Worm (Caenorhabditis elegans) whole organism, L4 larva: ENCODE measurements around the gene ZK1240.6.

Experiments
- F26F4.8 ChIP-seq: fragments of 200-800 bp; sonication (Bioruptor generic); conservative IDR thresholded peaks from 2 replicates; pipeline ENCODE4 v1.3.6; 2022; ENCODE audit warnings: missing genetic modification characterization, missing compliant biosample characterization
- F44E2.7 ChIP-seq: fragments of 200-800 bp; sonication (Bioruptor generic); IDR thresholded peaks from 2 replicates; pipeline ENCODE4 v2.1.2; 2022; ENCODE audit warnings: missing genetic modification characterization, missing compliant biosample characterization
- T26A8.4 ChIP-seq: fragments of 200-800 bp; sonication (Bioruptor generic); IDR thresholded peaks from 2 replicates; pipeline ENCODE4 v1.3.6; 2022; ENCODE audit warnings: missing genetic modification characterization, missing compliant biosample characterization
- Y48G9A.11 ChIP-seq: fragments of 200-800 bp; sonication (Bioruptor generic); IDR thresholded peaks from 2 replicates; pipeline ENCODE4 v1.3.6; 2022; ENCODE audit warnings: missing genetic modification reagents, missing genetic modification characterization, missing compliant biosample characterization
- Y5F2A.4 ChIP-seq: fragments of 200-800 bp; sonication (Bioruptor generic); optimal IDR thresholded peaks from 2 replicates; lab custom pipeline; 2018; ENCODE audit warnings: mild to moderate bottlenecking, missing genetic modification characterization, missing compliant biosample characterization
- ZK337.2 ChIP-seq: fragments of 200-800 bp; sonication (Bioruptor generic); IDR thresholded peaks from 2 replicates; pipeline ENCODE4 v1.3.6; 2022; ENCODE audit warnings: missing genetic modification reagents, missing genetic modification characterization, missing compliant biosample characterization
- aha-1 ChIP-seq: fragments of 150-350 bp; peaks from one replicate; lab custom pipeline; 2014; ENCODE audit warnings: missing biosample characterization, missing genetic modification characterization
- ama-1 ChIP-seq: fragments of 150-350 bp; optimal IDR thresholded peaks from 2 replicates; lab custom pipeline; 2014; ENCODE audit warnings: inconsistent platforms, mixed read lengths
- attf-4 ChIP-seq: sonication (generic microtip); optimal IDR thresholded peaks from 3 replicates; lab custom pipeline; 2017; ENCODE audit warnings: missing biosample characterization, missing genetic modification characterization
- ceh-20 ChIP-seq: fragments of 200-800 bp; sonication (Bioruptor generic); IDR thresholded peaks from 2 replicates; pipeline ENCODE4 v1.3.6; 2022; ENCODE audit warnings: missing genetic modification reagents, missing genetic modification characterization, missing compliant biosample characterization
- ces-1 ChIP-seq: fragments of 150-350 bp; sonication (generic microtip); optimal IDR thresholded peaks from 4 replicates; lab custom pipeline; 2014; ENCODE audit warnings: missing biosample characterization, missing genetic modification reagents, missing genetic modification characterization
- daf-19 ChIP-seq: fragments of 200-800 bp; sonication (Bioruptor generic); conservative IDR thresholded peaks from 2 replicates; pipeline ENCODE4 v1.3.6; 2022; ENCODE audit warnings: missing genetic modification characterization, missing compliant biosample characterization
- fkh-10 ChIP-seq: fragments of 150-350 bp; optimal IDR thresholded peaks from 2 replicates; lab custom pipeline; 2014; ENCODE audit warnings: missing biosample characterization, missing genetic modification reagents, missing genetic modification characterization
- fos-1 ChIP-seq: fragments of 150-350 bp; optimal IDR thresholded peaks from 2 replicates; lab custom pipeline; 2014; ENCODE audit warnings: missing biosample characterization, missing genetic modification characterization
- gei-8 ChIP-seq: fragments of 200-800 bp; sonication (Bioruptor generic); optimal IDR thresholded peaks from 2 replicates; lab custom pipeline; 2018; ENCODE audit warnings: mild to moderate bottlenecking, missing genetic modification characterization, missing compliant biosample characterization
- hif-1 ChIP-seq, 2 experiments: sonication (generic microtip); optimal IDR thresholded peaks; 2 replicates each; lab custom pipeline; 2016 to 2017; ENCODE audit warnings: missing compliant biosample characterization in 2 of 2, missing genetic modification characterization in 2 of 2, missing genetic modification reagents in 2 of 2, missing genotype in 2 of 2, mild to moderate bottlenecking in 1 of 2
- hmg-1.1 ChIP-seq: fragments of 200-800 bp; sonication (Bioruptor generic); IDR thresholded peaks from 2 replicates; pipeline ENCODE4 v1.3.6; 2022; ENCODE audit warnings: missing genetic modification reagents, missing genetic modification characterization, missing compliant biosample characterization
- lim-7 ChIP-seq: fragments of 200-800 bp; sonication (Bioruptor generic); IDR thresholded peaks from 2 replicates; pipeline ENCODE4 v1.3.6; 2022; ENCODE audit warnings: missing genetic modification characterization, missing compliant biosample characterization
- lin-15B ChIP-seq: fragments of 150-350 bp; sonication (generic microtip); optimal IDR thresholded peaks from 3 replicates; lab custom pipeline; 2014; ENCODE audit warnings: missing biosample characterization, missing genetic modification characterization
- lin-38 ChIP-seq: fragments of 200-800 bp; sonication (Bioruptor generic); IDR thresholded peaks from 2 replicates; pipeline ENCODE4 v1.3.6; 2022; ENCODE audit warnings: missing genetic modification reagents, missing genetic modification characterization, missing compliant biosample characterization
- madf-9 ChIP-seq: fragments of 200-800 bp; sonication (Bioruptor generic); conservative IDR thresholded peaks from 2 replicates; pipeline ENCODE4 v1.3.6; 2022; ENCODE audit warnings: missing genetic modification reagents, missing genetic modification characterization, missing compliant biosample characterization
- mes-2 ChIP-seq: sonication (generic microtip); optimal IDR thresholded peaks from 2 replicates; lab custom pipeline; 2016; ENCODE audit warnings: missing genotype, mild to moderate bottlenecking, missing genetic modification characterization, missing compliant biosample characterization; ENCODE audit not compliant: poor library complexity, severe bottlenecking
- mxl-3 ChIP-seq: fragments of 200-800 bp; sonication (Bioruptor generic); optimal IDR thresholded peaks from 2 replicates; lab custom pipeline; 2018; ENCODE audit warnings: mild to moderate bottlenecking, missing genetic modification characterization, missing compliant biosample characterization
- nhr-11 ChIP-seq: fragments of 150-350 bp; optimal IDR thresholded peaks from 2 replicates; lab custom pipeline; 2014; ENCODE audit warnings: missing biosample characterization, missing genetic modification characterization
- nhr-237 ChIP-seq: sonication (generic microtip); optimal IDR thresholded peaks from 2 replicates; lab custom pipeline; 2017; ENCODE audit warnings: missing biosample characterization, missing genetic modification characterization
- nhr-42 ChIP-seq: fragments of 200-800 bp; sonication (Bioruptor generic); IDR thresholded peaks from 2 replicates; pipeline ENCODE4 v1.3.6; 2022; ENCODE audit warnings: missing genetic modification characterization, missing compliant biosample characterization
- pqm-1 ChIP-seq: sonication (generic microtip); optimal IDR thresholded peaks from 2 replicates; lab custom pipeline; 2017; ENCODE audit warnings: missing biosample characterization, missing genetic modification characterization
- sdz-12 ChIP-seq: fragments of 200-800 bp; sonication (Bioruptor generic); optimal IDR thresholded peaks from 2 replicates; lab custom pipeline; 2018; ENCODE audit warnings: mild to moderate bottlenecking, missing genetic modification characterization, missing compliant biosample characterization
- skn-1 ChIP-seq: fragments of 150-350 bp; optimal IDR thresholded peaks from 2 replicates; lab custom pipeline; 2014; ENCODE audit warnings: missing biosample characterization, missing genetic modification characterization
- spr-1 ChIP-seq: sonication (generic microtip); optimal IDR thresholded peaks from 2 replicates; lab custom pipeline; 2016; ENCODE audit warnings: mild to moderate bottlenecking, missing genetic modification characterization, missing compliant biosample characterization
- unc-62 ChIP-seq, 3 experiments: fragments of 150-350 bp in 1 of 3; sonication (generic microtip); optimal IDR thresholded peaks in 2 of 3; peaks in 1 of 3; 1 replicate in 1 of 3; 2 replicates in 2 of 3; lab custom pipeline; 2014 to 2017; ENCODE audit warnings: missing biosample characterization in 3 of 3, missing genetic modification characterization in 3 of 3, missing genetic modification reagents in 3 of 3, missing genotype in 1 of 3
- vab-7 ChIP-seq: fragments of 200-800 bp; sonication (Bioruptor generic); IDR thresholded peaks from 2 replicates; pipeline ENCODE4 v1.3.6; 2022; ENCODE audit warnings: missing genetic modification reagents, missing genetic modification characterization, missing compliant biosample characterization
- zfp-2 ChIP-seq: sonication (generic microtip); optimal IDR thresholded peaks from 2 replicates; lab custom pipeline; 2016; ENCODE audit warnings: mild to moderate bottlenecking, missing genetic modification characterization, missing compliant biosample characterization

Gene ZK1240.6

DNA sequence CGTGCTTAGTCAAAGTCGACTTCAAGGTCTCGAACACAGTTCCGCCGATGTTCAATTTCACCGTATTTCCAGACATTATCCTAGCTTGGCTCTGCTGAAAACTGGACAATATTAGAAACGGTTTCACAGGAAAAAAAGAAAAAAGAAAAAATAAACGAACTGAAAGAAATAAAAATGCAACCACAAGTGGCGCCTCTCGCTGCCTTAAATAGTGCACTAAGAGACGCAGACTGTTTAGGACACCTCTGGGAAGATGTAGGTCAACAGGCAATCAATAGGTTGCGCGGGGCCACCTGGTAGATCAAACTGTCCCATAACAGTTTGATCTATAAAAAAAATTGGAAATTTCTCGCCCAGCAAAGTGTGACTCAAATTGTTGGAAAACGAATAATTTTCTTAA lies 24.0 kb downstream of the ZK1240.6 start, which contains the start of gene B0281.4:
B0281.4 (minus strand) TSS at position 101 of the 400 bp plus-strand sequence.
- TF ChIP-seq lim-7 = no peak
- no peak for TF ChIP-seq spr-1
- TF ChIP-seq mes-2 (tag; lab: Kevin White, UChicago) = no peak
- TF ChIP-seq Y48G9A.11 = no peak
- TF ChIP-seq madf-9 = no peak
- no peak for TF ChIP-seq nhr-11 (tag; lab: Kevin White, UChicago)

DNA sequence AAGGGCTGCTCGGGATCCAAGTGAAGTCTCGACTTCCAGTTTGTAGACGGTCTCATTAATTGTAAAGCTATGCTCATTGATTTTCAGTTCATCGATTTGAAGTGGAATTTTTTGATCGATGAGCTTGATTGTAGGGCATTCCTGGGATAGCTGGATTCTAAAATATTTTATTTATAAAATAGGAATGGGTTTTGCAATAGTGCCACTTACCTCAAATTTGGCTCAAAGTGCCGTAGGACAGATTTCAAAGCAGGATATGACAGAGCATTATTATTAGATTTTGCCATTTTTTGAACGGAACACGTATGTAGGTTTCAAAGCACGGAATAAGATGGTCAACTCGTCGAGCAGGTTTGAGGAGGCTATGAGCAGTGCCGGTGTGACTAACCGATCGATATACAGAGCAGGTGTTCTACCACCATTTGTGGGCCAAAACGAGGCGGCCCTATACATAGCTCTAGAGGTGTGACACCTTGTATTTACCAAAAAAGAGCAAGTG lies 26.8 kb downstream of the ZK1240.6 start, which contains the start of gene fbxc-25:
fbxc-25 (minus strand) TSS at position 449 of the 499 bp plus-strand sequence.
- TF ChIP-seq hmg-1.1 (GFP tag; lab: Robert Waterston, UW) = no peak
- no peak for TF ChIP-seq pqm-1 (tag; lab: Kevin White, UChicago)
- peak in 1 of 2 experiments; percentile 65 for TF ChIP-seq unc-62 (GFP tag; optimal IDR thresholded peaks at IDR 0.05 in 1 of 2; lab: Kevin White, UChicago)
- no peak for TF ChIP-seq unc-62 (tag; optimal IDR thresholded peaks at IDR 0.05; lab: Kevin White, UChicago)
- peak; percentile 91 for TF ChIP-seq aha-1 (tag; lab: Kevin White, UChicago)

DNA sequence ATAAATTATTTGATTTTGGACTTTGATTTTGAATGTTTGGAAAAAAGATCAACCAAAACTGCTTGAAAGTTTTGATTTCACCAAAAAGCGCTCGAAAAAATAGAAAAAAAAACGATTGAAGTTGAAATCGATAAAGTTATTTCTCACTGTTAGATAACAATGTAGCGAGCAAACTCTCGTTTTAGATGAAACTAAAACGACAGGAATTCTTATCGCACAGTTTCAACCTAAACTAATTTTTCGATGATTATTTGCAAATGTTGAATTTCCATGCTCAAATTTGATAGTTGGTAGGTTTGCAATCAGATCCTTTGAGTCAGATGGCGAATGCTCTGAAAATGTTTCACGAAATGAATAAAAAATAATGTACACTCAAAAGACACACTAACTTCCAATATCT lies 30.2 kb downstream of the ZK1240.6 start:
- TF ChIP-seq attf-4 (tag; lab: Kevin White, UChicago) = no peak
- peak; percentile 73 for TF ChIP-seq pqm-1 (tag; lab: Kevin White, UChicago)
- TF ChIP-seq mxl-3 (GFP tag; lab: Kevin White, UChicago) = no peak
- TF ChIP-seq T26A8.4 (GFP tag; lab: Robert Waterston, UW) = no peak
- TF ChIP-seq zfp-2 (tag; lab: Kevin White, UChicago) = no peak
- peak in 1 of 2 experiments; percentile 6 for TF ChIP-seq unc-62 (GFP tag; optimal IDR thresholded peaks at IDR 0.05 in 1 of 2; lab: Kevin White, UChicago)
- no peak for TF ChIP-seq unc-62 (tag; optimal IDR thresholded peaks at IDR 0.05; lab: Kevin White, UChicago)

DNA sequence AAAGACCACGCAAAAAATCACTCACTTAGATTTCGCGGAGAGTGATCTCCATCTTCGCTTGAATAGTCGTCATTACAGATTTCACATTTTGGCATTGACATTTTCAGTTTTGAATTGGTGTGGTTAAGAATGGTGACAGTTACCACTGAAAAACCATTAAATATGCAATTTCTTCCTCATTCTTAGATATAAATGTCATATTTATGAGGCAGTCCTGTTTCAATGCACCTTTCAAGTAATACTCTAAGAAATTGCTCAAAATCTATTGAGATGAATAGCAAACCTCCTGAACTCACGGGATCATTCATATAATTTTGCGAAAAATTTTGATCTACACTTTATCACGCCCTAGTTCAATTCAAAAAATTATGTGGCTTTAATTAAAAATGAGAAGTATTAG lies 30.7 kb downstream of the ZK1240.6 start, which contains the start of gene K09F6.7:
K09F6.7 (minus strand) TSS at position 101 of the 400 bp plus-strand sequence.
- no peak for TF ChIP-seq lin-38 (GFP tag; lab: Robert Waterston, UW)
- no peak for TF ChIP-seq lin-15B (tag; lab: Kevin White, UChicago)
- TF ChIP-seq fos-1 (tag; lab: Kevin White, UChicago) = no peak
- TF ChIP-seq fkh-10 = no peak
- no peak for TF ChIP-seq sdz-12 (GFP tag; lab: Kevin White, UChicago)
- TF ChIP-seq F44E2.7 = no peak
- TF ChIP-seq nhr-237 (tag; lab: Kevin White, UChicago) = no peak
- TF ChIP-seq ZK337.2 (GFP tag; lab: Robert Waterston, UW) = no peak
- no peak for TF ChIP-seq skn-1
- TF ChIP-seq F26F4.8 (GFP tag; lab: Robert Waterston, UW) = no peak
- no peak for TF ChIP-seq gei-8 (GFP tag; lab: Kevin White, UChicago)
- TF ChIP-seq ama-1 (lab: Kevin White, UChicago) = no peak
- TF ChIP-seq daf-19 = no peak

DNA sequence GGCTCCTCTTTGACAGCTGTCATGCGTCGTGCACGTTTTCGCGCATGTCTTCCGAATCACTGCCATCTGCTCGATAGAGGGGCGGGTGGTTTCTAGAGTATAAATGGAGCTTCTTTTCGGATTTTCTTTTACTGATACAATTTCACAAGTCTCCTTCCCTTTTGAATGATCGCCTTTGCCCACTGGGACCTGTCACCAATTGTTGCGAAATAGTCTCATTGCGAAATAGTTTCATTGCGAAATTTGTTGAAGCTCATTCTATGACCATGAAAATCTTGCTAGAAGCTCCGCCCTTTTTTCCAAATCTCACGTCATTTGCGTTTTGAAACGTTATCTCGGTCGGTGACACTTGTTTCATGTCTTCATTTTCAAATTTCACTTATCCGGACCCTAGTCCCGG lies 33.3 kb downstream of the ZK1240.6 start:
- TF ChIP-seq hif-1 (tag; optimal IDR thresholded peaks at IDR 0.05; lab: Kevin White, UChicago) (peak in 1 of 2 experiments; percentile 16), ceh-20 (GFP tag; lab: Robert Waterston, UW) (peak; percentile 72; the same call in 1 of the 2 replicates), Y5F2A.4 (no peak), vab-7 (GFP tag; lab: Robert Waterston, UW) (peak; percentile 55; the same call in 1 of the 2 replicates), nhr-42 (GFP tag; lab: Robert Waterston, UW) (no peak), ces-1 (GFP tag; lab: Kevin White, UChicago) (no peak), unc-62 (GFP tag; optimal IDR thresholded peaks at IDR 0.05 in 1 of 2; lab: Kevin White, UChicago) (peak in 1 of 2 experiments; percentile 95), unc-62 (tag; optimal IDR thresholded peaks at IDR 0.05; lab: Kevin White, UChicago) (no peak), nhr-11 (tag; lab: Kevin White, UChicago) (peak; percentile 22)
- TF ChIP-seq, all 104 proteins: peak for 5
